Fruit fly (Drosophila melanogaster) whole organism, adult: ENCODE measurements around the gene CG32700.

Experiments
- CG12768 ChIP-seq: fragments of 200-800 bp; sonication (Bioruptor generic); optimal IDR thresholded peaks from 2 replicates; lab custom pipeline; 2017; ENCODE audit warnings: missing biosample characterization, missing genetic modification characterization, mild to moderate bottlenecking, moderate library complexity, missing genetic modification reagents
- CG5204 ChIP-seq: fragments of 200-800 bp; sonication (Bioruptor generic); optimal IDR thresholded peaks from 2 replicates; lab custom pipeline; 2016; ENCODE audit warnings: missing biosample characterization, missing genetic modification characterization
- CG7045 ChIP-seq: fragments of 200-800 bp; sonication (Bioruptor generic); optimal IDR thresholded peaks from 2 replicates; lab custom pipeline; 2017; ENCODE audit warnings: missing biosample characterization, mild to moderate bottlenecking, missing genetic modification characterization
- CG7101 ChIP-seq: fragments of 200-800 bp; sonication (Bioruptor generic); optimal IDR thresholded peaks from 2 replicates; lab custom pipeline; 2018; ENCODE audit warnings: missing biosample characterization, mild to moderate bottlenecking, missing genetic modification characterization, moderate library complexity
- Crg-1 ChIP-seq: fragments of 200-800 bp; sonication (Bioruptor generic); optimal IDR thresholded peaks from 2 replicates; lab custom pipeline; 2016; ENCODE audit warnings: missing biosample characterization, missing genetic modification characterization
- Mnt ChIP-seq: fragments of 200-800 bp; sonication (Bioruptor generic); optimal IDR thresholded peaks from 2 replicates; lab custom pipeline; 2016; ENCODE audit warnings: missing biosample characterization, mild to moderate bottlenecking, missing genetic modification characterization
- kay ChIP-seq: fragments of 200-800 bp; sonication (Bioruptor generic); peaks from one replicate; lab custom pipeline; 2016; ENCODE audit warnings: missing biosample characterization, missing genetic modification characterization, borderline replicate concordance
- tj ChIP-seq: fragments of 200-800 bp; sonication (Bioruptor generic); optimal IDR thresholded peaks from 3 replicates; lab custom pipeline; 2017; ENCODE audit warnings: missing biosample characterization, mild to moderate bottlenecking, missing genetic modification characterization, moderate library complexity
- toe ChIP-seq: fragments of 200-800 bp; sonication (Bioruptor generic); optimal IDR thresholded peaks from 2 replicates; lab custom pipeline; 2016; ENCODE audit warnings: missing biosample characterization, missing genetic modification characterization

DNA sequence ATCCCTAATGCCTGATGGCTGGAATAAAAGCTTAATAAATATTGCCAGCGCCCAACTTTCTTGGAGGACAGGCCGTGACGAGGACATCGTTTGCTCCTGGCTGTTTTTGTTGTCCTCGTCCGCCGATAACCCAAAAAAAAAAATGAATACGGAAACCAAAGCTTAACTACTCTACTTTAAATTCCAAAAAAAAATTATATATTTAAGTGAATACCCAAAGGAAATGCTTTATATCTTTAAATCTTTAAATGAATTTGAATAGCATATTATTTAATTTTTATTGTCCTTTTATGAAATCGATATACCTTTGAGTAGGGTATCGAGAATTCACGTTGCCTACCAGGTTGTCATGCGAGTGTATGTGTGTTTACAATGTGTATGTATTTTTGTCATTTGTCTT, 30.5 kb downstream of the CG32700 start:
- TF ChIP-seq CG12768 (GFP tag; lab: Kevin White, UChicago): no peak
- no peak for TF ChIP-seq kay
- TF ChIP-seq CG5204 (GFP tag; lab: Kevin White, UChicago): no peak
- no peak for TF ChIP-seq CG7101 (tag; lab: Kevin White, UChicago)
- no peak for TF ChIP-seq tj
- no peak for TF ChIP-seq Crg-1 (GFP tag; lab: Kevin White, UChicago)
- TF ChIP-seq toe: no peak
- no peak for TF ChIP-seq CG7045 (GFP tag; lab: Kevin White, UChicago)
- no peak for TF ChIP-seq Mnt (GFP tag; lab: Kevin White, UChicago)
